Worm (Caenorhabditis elegans) whole organism, young adult: ENCODE results near the gene B0285.3.
A peak's percentile ranks its signal among the peaks of the same experiment; 100 is the strongest.

ENCODE experiments used
- B0019.2 ChIP-seq: fragments of 200-800 bp; sonication (Bioruptor generic); conservative IDR thresholded peaks from 2 replicates; pipeline ENCODE4 v1.3.6; 2022; ENCODE audit warnings: missing genetic modification reagents, missing genetic modification characterization, missing compliant biosample characterization
- B0035.1 ChIP-seq: sonication (generic microtip); optimal IDR thresholded peaks from 2 replicates; lab custom pipeline; 2016; ENCODE audit warnings: missing genetic modification characterization, mild to moderate bottlenecking, missing compliant biosample characterization, missing genotype, missing genetic modification reagents
- C06A6.2 ChIP-seq: fragments of 200-800 bp; sonication (Bioruptor generic); conservative IDR thresholded peaks from 2 replicates; pipeline ENCODE4 v1.3.6; 2022; ENCODE audit warnings: missing genetic modification characterization, missing compliant biosample characterization
- C17E4.6 ChIP-seq: fragments of 200-800 bp; sonication (Bioruptor generic); IDR thresholded peaks from 2 replicates; pipeline ENCODE4 v1.3.6; 2022; ENCODE audit warnings: missing genetic modification reagents, missing genetic modification characterization, missing compliant biosample characterization
- D2030.7 ChIP-seq: fragments of 200-800 bp; sonication (Bioruptor generic); IDR thresholded peaks from 2 replicates; pipeline ENCODE4 v1.3.6; 2022; ENCODE audit warnings: missing genetic modification reagents, missing genetic modification characterization, missing compliant biosample characterization
- F10E7.11 ChIP-seq: sonication (generic microtip); optimal IDR thresholded peaks from 2 replicates; lab custom pipeline; 2017; ENCODE audit warnings: mild to moderate bottlenecking, missing genetic modification characterization, moderate library complexity, missing compliant biosample characterization
- F57C9.4 ChIP-seq: sonication (generic microtip); optimal IDR thresholded peaks from 2 replicates; lab custom pipeline; 2017; ENCODE audit warnings: mild to moderate bottlenecking, missing genetic modification characterization, missing compliant biosample characterization
- T07F8.4 ChIP-seq: sonication (generic microtip); optimal IDR thresholded peaks from 2 replicates; lab custom pipeline; 2016; ENCODE audit warnings: mild to moderate bottlenecking, missing genetic modification characterization, moderate library complexity, missing compliant biosample characterization
- T26A5.8 ChIP-seq: sonication (generic microtip); optimal IDR thresholded peaks from 2 replicates; lab custom pipeline; 2016; ENCODE audit warnings: missing genetic modification characterization, missing compliant biosample characterization
- Y53G8AR.9 ChIP-seq: fragments of 200-800 bp; sonication (Bioruptor generic); conservative IDR thresholded peaks from 2 replicates; pipeline ENCODE4 v1.3.6; 2022; ENCODE audit warnings: missing genetic modification reagents, missing genetic modification characterization, missing compliant biosample characterization
- Y95B8A.8 ChIP-seq: fragments of 200-800 bp; sonication (Bioruptor generic); IDR thresholded peaks from 2 replicates; pipeline ENCODE4 v1.3.6; 2022; ENCODE audit warnings: missing genetic modification reagents, missing genetic modification characterization, missing compliant biosample characterization
- ZK185.1 ChIP-seq: sonication (generic microtip); optimal IDR thresholded peaks from 2 replicates; lab custom pipeline; 2016; ENCODE audit warnings: mild to moderate bottlenecking, missing genetic modification characterization, missing compliant biosample characterization; ENCODE audit not compliant: poor library complexity, severe bottlenecking
- akir-1 ChIP-seq: fragments of 200-800 bp; sonication (Bioruptor generic); optimal IDR thresholded peaks from 2 replicates; lab custom pipeline; 2018; ENCODE audit warnings: mild to moderate bottlenecking, missing genetic modification characterization, moderate library complexity, missing compliant biosample characterization
- athp-1 ChIP-seq: sonication (generic microtip); optimal IDR thresholded peaks from 2 replicates; lab custom pipeline; 2017; ENCODE audit warnings: mild to moderate bottlenecking, missing genetic modification characterization, missing compliant biosample characterization
- attf-5 ChIP-seq: fragments of 200-800 bp; sonication (Bioruptor generic); optimal IDR thresholded peaks from 2 replicates; lab custom pipeline; 2018; ENCODE audit warnings: mild to moderate bottlenecking, missing genetic modification characterization, missing compliant biosample characterization
- cebp-2 ChIP-seq: fragments of 200-800 bp; sonication (Bioruptor generic); IDR thresholded peaks from 2 replicates; pipeline ENCODE4 v1.3.6; 2022; ENCODE audit warnings: missing genetic modification characterization, missing compliant biosample characterization
- ceh-79 ChIP-seq: sonication (generic microtip); optimal IDR thresholded peaks from 2 replicates; lab custom pipeline; 2017; ENCODE audit warnings: mild to moderate bottlenecking, missing genetic modification characterization, missing compliant biosample characterization
- chd-7 ChIP-seq: sonication (generic microtip); optimal IDR thresholded peaks from 2 replicates; lab custom pipeline; 2016; ENCODE audit warnings: mild to moderate bottlenecking, missing genetic modification characterization, moderate library complexity, missing compliant biosample characterization
- egl-44 ChIP-seq: fragments of 200-800 bp; sonication (Bioruptor generic); IDR thresholded peaks from 2 replicates; pipeline ENCODE4 v1.3.6; 2022; ENCODE audit warnings: missing genetic modification reagents, missing genetic modification characterization, missing compliant biosample characterization
- ets-4 ChIP-seq: fragments of 200-800 bp; sonication (Bioruptor generic); optimal IDR thresholded peaks from 2 replicates; lab custom pipeline; 2018; ENCODE audit warnings: mild to moderate bottlenecking, missing genetic modification characterization, missing compliant biosample characterization
- fkh-3 ChIP-seq: sonication (generic microtip); optimal IDR thresholded peaks from 2 replicates; lab custom pipeline; 2016; ENCODE audit warnings: mild to moderate bottlenecking, missing genetic modification characterization, missing compliant biosample characterization
- gei-17 ChIP-seq: fragments of 200-800 bp; sonication (Bioruptor generic); optimal IDR thresholded peaks from 2 replicates; lab custom pipeline; 2018; ENCODE audit warnings: mild to moderate bottlenecking, missing genetic modification characterization, missing compliant biosample characterization
- hlh-26 ChIP-seq: fragments of 200-800 bp; sonication (Bioruptor generic); conservative IDR thresholded peaks from 2 replicates; pipeline ENCODE4 v1.3.6; 2022; ENCODE audit warnings: missing genetic modification reagents, missing genetic modification characterization, missing compliant biosample characterization
- hmg-1.2 ChIP-seq: fragments of 200-800 bp; sonication (Bioruptor generic); IDR thresholded peaks from 2 replicates; pipeline ENCODE4 v1.3.6; 2022; ENCODE audit warnings: missing genetic modification reagents, missing genetic modification characterization, missing compliant biosample characterization
- let-607 ChIP-seq, 2 experiments: fragments of 200-800 bp in 1 of 2; sonication (Bioruptor generic) in 1 of 2; sonication (generic microtip) in 1 of 2; optimal IDR thresholded peaks; 2 replicates each; lab custom pipeline; 2016 to 2018; ENCODE audit warnings: mild to moderate bottlenecking in 2 of 2, missing compliant biosample characterization in 2 of 2, missing genetic modification characterization in 2 of 2, moderate library complexity in 2 of 2, missing genotype in 1 of 2
- lin-35 ChIP-seq, 3 experiments: fragments of 150-350 bp in 2 of 3; sonication (generic microtip) in 1 of 3; optimal IDR thresholded peaks; 2 replicates each; lab custom pipeline; 2014 to 2018; ENCODE audit warnings: missing biosample characterization in 3 of 3, missing genetic modification characterization in 3 of 3, missing genetic modification reagents in 3 of 3
- lin-40 ChIP-seq: sonication (generic microtip); optimal IDR thresholded peaks from 2 replicates; lab custom pipeline; 2016; ENCODE audit warnings: missing genetic modification characterization, mild to moderate bottlenecking, missing compliant biosample characterization, missing genotype, missing genetic modification reagents
- lir-1 ChIP-seq: fragments of 200-800 bp; sonication (Bioruptor generic); conservative IDR thresholded peaks from 2 replicates; pipeline ENCODE4 v1.3.6; 2022; ENCODE audit warnings: missing genetic modification reagents, missing genetic modification characterization, missing compliant biosample characterization
- lsl-1 ChIP-seq: fragments of 200-800 bp; sonication (Bioruptor generic); optimal IDR thresholded peaks from 2 replicates; lab custom pipeline; 2018; ENCODE audit warnings: mild to moderate bottlenecking, missing genetic modification characterization, moderate library complexity, missing compliant biosample characterization
- mcd-1 ChIP-seq: fragments of 200-800 bp; sonication (Bioruptor generic); IDR thresholded peaks from 2 replicates; pipeline ENCODE4 v1.3.6; 2022; ENCODE audit warnings: missing genetic modification reagents, missing genetic modification characterization, missing compliant biosample characterization
- nfya-2 ChIP-seq: fragments of 200-800 bp; sonication (Bioruptor generic); IDR thresholded peaks from 2 replicates; pipeline ENCODE4 v1.3.6; 2022; ENCODE audit warnings: missing genetic modification reagents, missing genetic modification characterization, missing compliant biosample characterization
- nfyb-1 ChIP-seq: fragments of 200-800 bp; sonication (Bioruptor generic); IDR thresholded peaks from 2 replicates; pipeline ENCODE4 v1.3.6; 2022; ENCODE audit warnings: missing genetic modification reagents, missing genetic modification characterization, missing compliant biosample characterization
- nhr-80 ChIP-seq: sonication (generic microtip); optimal IDR thresholded peaks from 2 replicates; lab custom pipeline; 2016; ENCODE audit warnings: missing genetic modification characterization, missing compliant biosample characterization
- rpc-1 ChIP-seq, 2 experiments: fragments of 150-350 bp in 1 of 2; sonication (generic microtip) in 1 of 2; optimal IDR thresholded peaks; 2 replicates each; lab custom pipeline; 2014 to 2018; ENCODE audit warnings: missing biosample characterization in 1 of 2, missing genetic modification characterization in 1 of 2, missing genetic modification reagents in 1 of 2, missing genotype in 1 of 2
- sea-2 ChIP-seq: fragments of 200-800 bp; sonication (Bioruptor generic); IDR thresholded peaks from 2 replicates; pipeline ENCODE4 v1.3.6; 2022; ENCODE audit warnings: missing genetic modification characterization, missing compliant biosample characterization
- unc-62 ChIP-seq: fragments of 150-350 bp; optimal IDR thresholded peaks from 2 replicates; lab custom pipeline; 2014; ENCODE audit warnings: missing biosample characterization, missing genetic modification reagents, missing genetic modification characterization
- ztf-28 ChIP-seq: fragments of 200-800 bp; sonication (Bioruptor generic); IDR thresholded peaks from 2 replicates; pipeline ENCODE4 v1.3.6; 2022; ENCODE audit warnings: missing genetic modification reagents, missing genetic modification characterization, missing compliant biosample characterization

Gene B0285.3

DNA sequence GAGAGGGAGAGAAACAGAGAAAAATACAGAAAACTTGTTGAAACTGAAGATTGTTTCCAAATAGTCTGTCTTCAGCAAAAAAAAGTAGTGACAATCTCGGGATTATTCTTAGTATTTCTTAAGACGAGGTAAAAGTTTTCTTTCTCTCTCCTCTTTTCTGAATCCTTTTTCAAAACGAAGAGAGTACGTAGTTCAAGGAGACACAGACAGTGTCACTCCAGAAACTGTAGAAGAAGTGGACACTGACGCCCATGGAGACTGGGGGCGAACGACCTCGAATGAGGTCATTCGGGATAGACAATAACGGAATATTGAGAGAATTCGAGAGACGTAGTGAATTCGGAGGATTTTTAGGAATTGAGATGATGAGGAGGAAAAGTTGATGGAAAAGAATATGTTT is 12.2 kb downstream of the B0285.3 start, which contains the start of gene gly-6:
gly-6 (minus strand) TSS at position 245 of the 400 bp plus-strand sequence.
- TF ChIP-seq C17E4.6 (GFP tag; lab: Robert Waterston, UW) (no peak), Y53G8AR.9 (GFP tag; lab: Robert Waterston, UW) (no peak), nfya-2 (GFP tag; lab: Robert Waterston, UW) (no peak), D2030.7 (GFP tag; lab: Robert Waterston, UW) (no peak), B0019.2 (GFP tag; lab: Robert Waterston, UW) (no peak), nhr-80 (tag; lab: Kevin White, UChicago) (no peak), Y95B8A.8 (GFP tag; lab: Robert Waterston, UW) (no peak), rpc-1 (optimal IDR thresholded peaks at IDR 0.05; lab: Kevin White, UChicago) (no peak), rpc-1 (tag; optimal IDR thresholded peaks at IDR 0.05; lab: Kevin White, UChicago) (no peak), mcd-1 (GFP tag; lab: Robert Waterston, UW) (no peak), ztf-28 (no peak), ceh-79 (no peak), lir-1 (GFP tag; lab: Robert Waterston, UW) (no peak), attf-5 (GFP tag; lab: Kevin White, UChicago) (no peak), egl-44 (GFP tag; lab: Robert Waterston, UW) (no peak), gei-17 (GFP tag; lab: Kevin White, UChicago) (no peak), unc-62 (GFP tag; lab: Kevin White, UChicago) (no peak)

DNA sequence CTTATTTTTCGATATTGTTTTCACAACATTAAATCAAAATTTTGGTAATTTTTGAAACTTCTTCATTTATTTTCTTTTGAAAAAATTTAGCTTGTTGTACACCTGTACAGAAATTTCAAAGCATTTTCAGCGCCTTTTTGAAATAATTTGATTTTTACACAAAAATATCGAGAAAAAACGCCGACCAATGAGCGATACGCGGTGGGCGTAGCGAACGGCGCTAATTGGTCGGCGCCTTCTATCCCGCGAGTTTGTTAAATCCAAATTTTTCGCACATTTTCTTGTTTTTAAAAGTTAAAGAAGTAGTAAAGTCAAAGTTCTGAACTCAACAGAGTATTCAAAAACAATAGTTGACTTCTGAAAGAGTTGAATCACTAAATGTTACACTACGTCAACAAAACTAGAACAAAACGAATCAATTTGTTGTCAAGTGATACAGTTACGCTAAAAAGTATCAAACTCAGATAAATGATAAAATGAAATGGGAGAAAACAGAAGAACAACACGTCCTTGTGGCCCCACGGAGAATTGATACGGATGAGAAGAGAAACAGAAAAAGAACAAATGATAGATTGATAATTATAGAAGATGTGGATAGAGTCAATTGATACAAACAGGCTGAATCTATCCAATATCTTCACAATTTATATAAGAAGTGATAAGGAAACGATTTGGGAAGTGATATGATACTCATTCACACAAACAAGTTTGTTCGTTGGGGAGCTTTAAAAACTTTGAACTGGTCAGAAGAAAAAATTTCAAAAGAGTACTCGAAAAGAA is 14.7 kb downstream of the B0285.3 start:
- TF ChIP-seq nfyb-1 (GFP tag; lab: Robert Waterston, UW) = peak; percentile 56; the same call in 1 of the 2 replicates
- TF ChIP-seq F57C9.4 (tag; lab: Kevin White, UChicago) = no peak
- TF ChIP-seq, all 124 proteins: peak for 1

DNA sequence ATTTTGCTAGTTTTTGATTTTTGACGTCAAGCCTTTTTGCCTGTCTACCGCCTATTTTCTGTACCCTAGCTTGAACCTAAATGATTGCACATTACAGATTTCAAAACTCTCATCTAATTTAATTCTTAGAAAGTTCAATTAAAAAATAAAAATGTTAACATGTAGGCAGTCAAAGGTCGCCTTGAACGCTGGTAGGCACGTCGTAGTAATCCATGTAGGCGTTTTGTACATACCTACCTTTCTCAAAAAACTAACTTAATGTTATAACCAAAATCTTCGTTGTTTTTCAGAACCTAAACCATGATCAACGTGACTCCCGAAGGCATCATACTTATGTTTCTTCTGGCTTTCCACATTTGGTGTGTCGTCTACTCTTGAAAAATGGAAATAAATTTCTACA is 19.3 kb downstream of the B0285.3 start, which contains the start of gene H38K22.9:
H38K22.9 (plus strand) TSS at position 301 of the 400 bp plus-strand sequence.
- no peak for TF ChIP-seq F10E7.11
- TF ChIP-seq B0035.1 (tag; lab: Kevin White, UChicago) = no peak
- no peak for TF ChIP-seq lin-40 (tag; lab: Kevin White, UChicago)
- no peak for TF ChIP-seq C06A6.2 (GFP tag; lab: Robert Waterston, UW)
- TF ChIP-seq ceh-79 = no peak
- TF ChIP-seq T07F8.4 = no peak
- no peak for TF ChIP-seq lsl-1
- no peak for TF ChIP-seq hlh-26 (GFP tag; lab: Robert Waterston, UW)

DNA sequence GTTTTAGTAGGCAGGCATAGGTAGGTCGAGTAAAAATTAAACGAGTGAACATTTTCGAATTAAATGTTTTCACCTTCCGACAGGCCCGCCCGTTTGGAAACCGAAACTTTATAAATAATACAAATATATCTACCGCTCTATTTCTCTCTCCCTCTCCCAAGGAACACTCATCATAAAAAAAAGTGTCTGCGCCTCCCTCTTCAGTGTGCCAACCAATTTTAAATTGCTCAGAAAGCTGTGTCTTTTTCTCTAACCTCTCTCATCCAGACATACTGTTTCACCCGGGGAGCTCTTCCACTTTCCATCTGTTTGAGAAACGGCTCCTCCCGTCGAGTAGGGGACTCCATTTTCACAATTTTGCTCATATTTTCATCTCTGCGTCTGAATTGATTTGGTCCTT is 20.0 kb downstream of the B0285.3 start:
- TF ChIP-seq sea-2 (GFP tag; lab: Robert Waterston, UW) (no peak), ets-4 (GFP tag; lab: Kevin White, UChicago) (no peak), ZK185.1 (tag; lab: Kevin White, UChicago) (peak; percentile 5), fkh-3 (no peak), lin-35 (GFP tag; optimal IDR thresholded peaks at IDR 0.05; lab: Kevin White, UChicago) (no peak), T26A5.8 (tag; lab: Kevin White, UChicago) (no peak), let-607 (tag; optimal IDR thresholded peaks at IDR 0.05; lab: Kevin White, UChicago) (no peak), chd-7 (tag; lab: Kevin White, UChicago) (no peak), cebp-2 (GFP tag; lab: Robert Waterston, UW) (no peak), athp-1 (tag; lab: Kevin White, UChicago) (no peak), akir-1 (no peak), hmg-1.2 (GFP tag; lab: Robert Waterston, UW) (peak; percentile 73; the same call in 1 of the 2 replicates)
- TF ChIP-seq, all 124 proteins: peak for 2
